Worm (Caenorhabditis elegans) whole organism, L4 larva: ENCODE data around the gene C01G12.16.
A peak's percentile ranks its signal among the peaks of the same experiment; 100 is the strongest.

Experiments
- F37D6.2 ChIP-seq: sonication (generic microtip); optimal IDR thresholded peaks from 2 replicates; lab custom pipeline; 2016; ENCODE audit warnings: mild to moderate bottlenecking, missing genetic modification characterization, missing compliant biosample characterization
- F49E8.2 ChIP-seq: sonication (generic microtip); optimal IDR thresholded peaks from 2 replicates; lab custom pipeline; 2016; ENCODE audit warnings: missing compliant biosample characterization, mild to moderate bottlenecking, missing genetic modification characterization, borderline replicate concordance
- R02D3.7 ChIP-seq: fragments of 150-350 bp; sonication (generic microtip); optimal IDR thresholded peaks from 3 replicates; lab custom pipeline; 2014; ENCODE audit warnings: missing biosample characterization, missing genetic modification characterization
- T20F7.1 ChIP-seq: fragments of 200-800 bp; sonication (Bioruptor generic); optimal IDR thresholded peaks from 2 replicates; lab custom pipeline; 2018; ENCODE audit warnings: mild to moderate bottlenecking, missing genetic modification characterization, missing compliant biosample characterization
- ZK337.2 ChIP-seq: fragments of 200-800 bp; sonication (Bioruptor generic); IDR thresholded peaks from 2 replicates; pipeline ENCODE4 v1.3.6; 2022; ENCODE audit warnings: missing genetic modification reagents, missing genetic modification characterization, missing compliant biosample characterization
- ama-1 ChIP-seq: fragments of 150-350 bp; optimal IDR thresholded peaks from 2 replicates; lab custom pipeline; 2014; ENCODE audit warnings: inconsistent platforms, mixed read lengths
- ceh-32 ChIP-seq: sonication (generic microtip); optimal IDR thresholded peaks from 2 replicates; lab custom pipeline; 2016; ENCODE audit warnings: mild to moderate bottlenecking, missing genetic modification characterization, missing compliant biosample characterization; ENCODE audit not compliant: poor library complexity
- ctbp-1 ChIP-seq: fragments of 200-800 bp; sonication (Bioruptor generic); IDR thresholded peaks from 2 replicates; pipeline ENCODE4 v1.3.6; 2022; ENCODE audit warnings: missing genetic modification reagents, missing genetic modification characterization, missing compliant biosample characterization
- duxl-1 ChIP-seq: sonication (generic microtip); optimal IDR thresholded peaks from 2 replicates; lab custom pipeline; 2016; ENCODE audit warnings: mild to moderate bottlenecking, missing genetic modification characterization, moderate library complexity, missing compliant biosample characterization; ENCODE audit not compliant: poor library complexity
- dve-1 ChIP-seq: sonication (generic microtip); optimal IDR thresholded peaks from 2 replicates; lab custom pipeline; 2017; ENCODE audit warnings: antibody characterized with exemption, mild to moderate bottlenecking, missing genetic modification characterization, missing compliant biosample characterization; ENCODE audit not compliant: insufficient read depth
- egl-43 ChIP-seq: fragments of 200-800 bp; sonication (Bioruptor generic); IDR thresholded peaks from 2 replicates; pipeline ENCODE4 v1.3.6; 2022; ENCODE audit warnings: missing genetic modification reagents, missing genetic modification characterization, missing compliant biosample characterization
- hif-1 ChIP-seq, 2 experiments: sonication (generic microtip); optimal IDR thresholded peaks; 2 replicates each; lab custom pipeline; 2016 to 2017; ENCODE audit warnings: missing compliant biosample characterization in 2 of 2, missing genetic modification characterization in 2 of 2, missing genetic modification reagents in 2 of 2, missing genotype in 2 of 2, mild to moderate bottlenecking in 1 of 2
- jun-1 ChIP-seq: fragments of 150-350 bp; optimal IDR thresholded peaks from 2 replicates; lab custom pipeline; 2014; ENCODE audit warnings: missing biosample characterization, missing genetic modification reagents, missing genetic modification characterization
- lim-7 ChIP-seq: fragments of 200-800 bp; sonication (Bioruptor generic); IDR thresholded peaks from 2 replicates; pipeline ENCODE4 v1.3.6; 2022; ENCODE audit warnings: missing genetic modification characterization, missing compliant biosample characterization
- lin-1 ChIP-seq: fragments of 200-800 bp; sonication (Bioruptor generic); IDR thresholded peaks from 2 replicates; pipeline ENCODE4 v1.3.6; 2022; ENCODE audit warnings: missing genetic modification reagents, missing genetic modification characterization, missing compliant biosample characterization
- lin-13 ChIP-seq: fragments of 150-350 bp; optimal IDR thresholded peaks from 2 replicates; lab custom pipeline; 2014; ENCODE audit warnings: missing biosample characterization, missing genetic modification reagents, missing genetic modification characterization
- lin-29 ChIP-seq: fragments of 200-800 bp; sonication (Bioruptor generic); IDR thresholded peaks from 2 replicates; pipeline ENCODE4 v1.3.6; 2022; ENCODE audit warnings: missing genetic modification reagents, missing genetic modification characterization, missing compliant biosample characterization
- lin-38 ChIP-seq: fragments of 200-800 bp; sonication (Bioruptor generic); IDR thresholded peaks from 2 replicates; pipeline ENCODE4 v1.3.6; 2022; ENCODE audit warnings: missing genetic modification reagents, missing genetic modification characterization, missing compliant biosample characterization
- lsy-2 ChIP-seq, 2 experiments: fragments of 150-350 bp in 1 of 2; sonication (generic microtip) in 1 of 2; optimal IDR thresholded peaks; 2 replicates each; lab custom pipeline; 2014 to 2017; ENCODE audit warnings: missing biosample characterization in 2 of 2, missing genetic modification characterization in 2 of 2
- madf-5 ChIP-seq, 2 experiments: fragments of 200-800 bp; sonication (Bioruptor generic); IDR thresholded peaks; 2 replicates each; pipeline ENCODE4 v1.3.6; 2022; ENCODE audit warnings: missing compliant biosample characterization in 2 of 2, missing genetic modification characterization in 2 of 2
- mep-1 ChIP-seq: fragments of 150-350 bp; sonication (generic microtip); optimal IDR thresholded peaks from 3 replicates; lab custom pipeline; 2014; ENCODE audit warnings: missing biosample characterization, missing genetic modification characterization
- mes-2 ChIP-seq: sonication (generic microtip); optimal IDR thresholded peaks from 2 replicates; lab custom pipeline; 2016; ENCODE audit warnings: missing genotype, mild to moderate bottlenecking, missing genetic modification characterization, missing compliant biosample characterization; ENCODE audit not compliant: poor library complexity, severe bottlenecking
- nhr-11 ChIP-seq: fragments of 150-350 bp; optimal IDR thresholded peaks from 2 replicates; lab custom pipeline; 2014; ENCODE audit warnings: missing biosample characterization, missing genetic modification characterization
- nhr-111 ChIP-seq: fragments of 200-800 bp; sonication (Bioruptor generic); optimal IDR thresholded peaks from 2 replicates; lab custom pipeline; 2018; ENCODE audit warnings: mild to moderate bottlenecking, missing genetic modification characterization, missing compliant biosample characterization
- nhr-28 ChIP-seq: fragments of 150-350 bp; optimal IDR thresholded peaks from 2 replicates; lab custom pipeline; 2014; ENCODE audit warnings: missing biosample characterization, missing genetic modification characterization
- nhr-41 ChIP-seq: fragments of 200-800 bp; sonication (Bioruptor generic); IDR thresholded peaks from 2 replicates; pipeline ENCODE4 v1.3.6; 2022; ENCODE audit warnings: missing genetic modification reagents, missing genetic modification characterization, missing compliant biosample characterization
- nhr-48 ChIP-seq: sonication (generic microtip); optimal IDR thresholded peaks from 2 replicates; lab custom pipeline; 2016; ENCODE audit warnings: mild to moderate bottlenecking, missing genetic modification characterization, missing compliant biosample characterization
- pqm-1 ChIP-seq: sonication (generic microtip); optimal IDR thresholded peaks from 2 replicates; lab custom pipeline; 2017; ENCODE audit warnings: missing biosample characterization, missing genetic modification characterization
- sdz-12 ChIP-seq: fragments of 200-800 bp; sonication (Bioruptor generic); optimal IDR thresholded peaks from 2 replicates; lab custom pipeline; 2018; ENCODE audit warnings: mild to moderate bottlenecking, missing genetic modification characterization, missing compliant biosample characterization
- set-16 ChIP-seq: fragments of 200-800 bp; sonication (Bioruptor generic); IDR thresholded peaks from 2 replicates; pipeline ENCODE4 v1.3.6; 2022; ENCODE audit warnings: missing genetic modification reagents, missing genetic modification characterization, missing compliant biosample characterization
- tra-1 ChIP-seq: fragments of 200-800 bp; sonication (Bioruptor generic); IDR thresholded peaks from 2 replicates; pipeline ENCODE4 v1.3.6; 2022; ENCODE audit warnings: missing genetic modification reagents, missing genetic modification characterization, missing compliant biosample characterization
- vab-7 ChIP-seq: fragments of 200-800 bp; sonication (Bioruptor generic); IDR thresholded peaks from 2 replicates; pipeline ENCODE4 v1.3.6; 2022; ENCODE audit warnings: missing genetic modification reagents, missing genetic modification characterization, missing compliant biosample characterization
- zfp-3 ChIP-seq: fragments of 200-800 bp; sonication (Bioruptor generic); conservative IDR thresholded peaks from 2 replicates; pipeline ENCODE4 v1.3.6; 2022; ENCODE audit warnings: missing genetic modification reagents, missing genetic modification characterization, missing compliant biosample characterization

Gene C01G12.16

DNA sequence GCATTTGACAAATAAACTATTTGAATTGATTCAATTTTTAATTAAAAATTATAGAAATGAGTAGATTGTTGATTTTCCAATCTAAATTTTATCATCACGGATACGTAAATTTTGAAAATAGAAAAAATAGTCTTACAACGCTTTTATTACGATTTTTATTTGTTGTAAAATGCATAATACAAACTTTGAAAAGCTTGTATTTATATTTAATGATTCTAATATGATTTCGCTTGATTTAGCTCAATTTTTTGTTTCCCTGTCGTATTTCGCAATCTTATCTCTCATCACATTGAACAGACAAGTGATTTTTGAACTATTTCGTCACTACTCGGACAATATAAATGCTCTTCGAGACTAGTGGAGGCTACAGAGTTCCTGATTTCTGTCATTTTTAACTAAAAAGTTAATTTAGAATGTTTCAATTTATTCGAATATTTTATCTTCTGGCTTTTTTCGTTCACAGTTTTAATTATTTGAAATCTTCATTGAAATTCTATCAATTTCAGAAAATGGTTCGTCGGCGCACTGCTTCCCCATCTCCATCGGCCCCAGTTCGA lies 9.4 kb upstream of the C01G12.16 start, which contains the start of the genes wht-3 and har-1:
Gene wht-3 (minus strand): TSS at position 51 of the 557 bp plus-strand sequence.
Gene har-1 (plus strand): TSS at position 507 of the 557 bp plus-strand sequence.
- TF ChIP-seq lin-13 (GFP tag; lab: Kevin White, UChicago) (no peak), nhr-11 (peak; percentile 52), vab-7 (GFP tag; lab: Robert Waterston, UW) (no peak), nhr-41 (GFP tag; lab: Robert Waterston, UW) (no peak), dve-1 (peak; percentile 27), lsy-2 (tag; optimal IDR thresholded peaks at IDR 0.05; lab: Kevin White, UChicago) (peak in 1 of 2 experiments; percentile 57), nhr-111 (GFP tag; lab: Kevin White, UChicago) (no peak), ceh-32 (tag; lab: Kevin White, UChicago) (no peak), T20F7.1 (GFP tag; lab: Kevin White, UChicago) (peak; percentile 51), ZK337.2 (GFP tag; lab: Robert Waterston, UW) (no peak), nhr-28 (tag; lab: Kevin White, UChicago) (peak; percentile 38), F49E8.2 (tag; lab: Kevin White, UChicago) (peak; percentile 27), mep-1 (tag; lab: Kevin White, UChicago) (peak; percentile 4), egl-43 (GFP tag; lab: Robert Waterston, UW) (no peak), sdz-12 (GFP tag; lab: Kevin White, UChicago) (no peak), tra-1 (GFP tag; lab: Robert Waterston, UW) (no peak), F37D6.2 (no peak), mes-2 (no peak), lin-29 (GFP tag; lab: Robert Waterston, UW) (no peak)
- TF ChIP-seq, all 104 proteins: peak for 7

- TF ChIP-seq lin-1 (GFP tag; lab: Robert Waterston, UW): no peak
- TF ChIP-seq nhr-28 (tag; lab: Kevin White, UChicago): no peak
- peak; percentile 70 for TF ChIP-seq set-16 (GFP tag; lab: Robert Waterston, UW)
Measured at ce11 chrIII:4152309-4152708, 8.7 kb upstream of the C01G12.16 start.

- TF ChIP-seq T20F7.1 (GFP tag; lab: Kevin White, UChicago) (peak; percentile 49), lin-38 (GFP tag; lab: Robert Waterston, UW) (peak; percentile 21; the same call in 1 of the 2 replicates), ama-1 (lab: Kevin White, UChicago) (peak; percentile 65), lim-7 (GFP tag; lab: Robert Waterston, UW) (0 out of 2 replicates have a peak, but pooled peaks have one; percentile 27), zfp-3 (GFP tag; lab: Robert Waterston, UW) (0 out of 2 replicates have a peak, but pooled peaks have one; percentile 16), ctbp-1 (GFP tag; lab: Robert Waterston, UW) (0 out of 2 replicates have a peak, but pooled peaks have one; percentile 22), duxl-1 (peak; percentile 6), lin-1 (GFP tag; lab: Robert Waterston, UW) (no peak), hif-1 (tag; optimal IDR thresholded peaks at IDR 0.05; lab: Kevin White, UChicago) (no peak)
- TF ChIP-seq, all 104 proteins: peak for 7
Measured at ce11 chrIII:4152828-4153227, 8.2 kb upstream of the C01G12.16 start.

ce11 chrIII:4153299-4153698 lies 7.7 kb upstream of the C01G12.16 start, which contains the start of gene glod-4:
TSS of gene glod-4 (plus strand) at chrIII:4153599.
- TF ChIP-seq R02D3.7 (no peak), jun-1 (tag; lab: Kevin White, UChicago) (no peak), lsy-2 (tag; optimal IDR thresholded peaks at IDR 0.05; lab: Kevin White, UChicago) (peak in 1 of 2 experiments; percentile 41)

DNA sequence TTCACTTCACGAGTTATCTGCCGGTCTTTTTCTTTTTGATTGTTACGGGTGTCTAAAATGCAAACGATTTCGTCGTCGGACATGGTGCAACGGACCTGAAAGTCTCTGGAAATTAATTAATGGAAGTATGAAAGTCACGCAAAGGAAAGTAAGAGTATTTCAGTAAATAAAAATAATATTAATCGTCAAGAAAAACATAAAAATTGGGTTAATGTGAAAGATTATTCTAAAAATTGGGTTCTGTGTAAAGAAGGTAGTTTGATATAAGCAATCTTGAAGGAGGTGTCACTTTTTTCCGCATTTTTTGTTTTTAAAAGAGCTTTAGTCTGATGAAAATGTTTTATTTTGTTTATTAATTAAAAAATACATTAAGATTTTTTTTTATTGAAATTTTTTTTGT lies 3.7 kb upstream of the C01G12.16 start, which contains the start of gene C16C10.9:
Gene C16C10.9 (minus strand): TSS at position 101 of the 400 bp plus-strand sequence.
- TF ChIP-seq tra-1 (GFP tag; lab: Robert Waterston, UW): no peak
- no peak for TF ChIP-seq nhr-48 (tag; lab: Kevin White, UChicago)
- no peak for TF ChIP-seq pqm-1 (tag; lab: Kevin White, UChicago)
- TF ChIP-seq lin-13 (GFP tag; lab: Kevin White, UChicago): no peak
- TF ChIP-seq madf-5 (GFP tag; IDR thresholded peaks at IDR 0.05; lab: Robert Waterston, UW): no peak
- TF ChIP-seq, all 104 proteins: peak for 0
